Fruit fly (Drosophila melanogaster): ENCODE data around the gene psd.

The psd gene

dm6 chr2L:5980862-5981432 lies 16.2 kb upstream of the psd start, which contains the start of gene chic (continued):
- no peak for TF ChIP-seq Chrac-16 (GFP tag; optimal IDR thresholded peaks at IDR 0.05)
- TF ChIP-seq Dip3 (GFP tag; optimal IDR thresholded peaks at IDR 0.05), result no peak
- no peak for TF ChIP-seq CG1233 (GFP tag; optimal IDR thresholded peaks at IDR 0.05)
- TF ChIP-seq nmo (GFP tag; optimal IDR thresholded peaks at IDR 0.05), result no peak
- no peak for TF ChIP-seq Mes4 (GFP tag; optimal IDR thresholded peaks at IDR 0.05)
- no peak for TF ChIP-seq Blimp-1 (GFP tag; optimal IDR thresholded peaks at IDR 0.05)
- no peak for TF ChIP-seq CG10979 (tag; optimal IDR thresholded peaks at IDR 0.05)
- no peak for TF ChIP-seq Oaz (GFP tag; IDR thresholded peaks at IDR 0.05)
- TF ChIP-seq CG10959 (GFP tag; IDR thresholded peaks at IDR 0.05), result no peak
- TF ChIP-seq sna (GFP tag; IDR thresholded peaks at IDR 0.05; ENCODE audit: partially characterized antibody), result no peak
- no peak for TF ChIP-seq bigmax (GFP tag; optimal IDR thresholded peaks at IDR 0.05)
- TF ChIP-seq pan (optimal IDR thresholded peaks at IDR 0.05), result no peak
- no peak for TF ChIP-seq pan (GFP tag; optimal IDR thresholded peaks at IDR 0.05 in 1 of 2, IDR thresholded peaks at IDR 0.05 in 1 of 2)
- TF ChIP-seq sens-2 (GFP tag; IDR thresholded peaks at IDR 0.05), result no peak
- no peak for TF ChIP-seq CG32767 (GFP tag; IDR thresholded peaks at IDR 0.05)
- TF ChIP-seq NC2α (GFP tag; optimal IDR thresholded peaks at IDR 0.05), result no peak
- TF ChIP-seq wor (GFP tag; IDR thresholded peaks at IDR 0.05), result no peak
- TF ChIP-seq NK7.1 (GFP tag; optimal IDR thresholded peaks at IDR 0.05), result no peak
- TF ChIP-seq HLH54F (GFP tag; optimal IDR thresholded peaks at IDR 0.05), result no peak
- TF ChIP-seq CG15601 (tag; optimal IDR thresholded peaks at IDR 0.05), result no peak
- TF ChIP-seq CG30431 (GFP tag; optimal IDR thresholded peaks at IDR 0.05), result no peak
- TF ChIP-seq CG4282 (GFP tag; optimal IDR thresholded peaks at IDR 0.05), result no peak
- TF ChIP-seq C15 (GFP tag; IDR thresholded peaks at IDR 0.05), result no peak
- no peak for TF ChIP-seq CG2199 (GFP tag; IDR thresholded peaks at IDR 0.05)
- TF ChIP-seq CG18764 (GFP tag; optimal IDR thresholded peaks at IDR 0.05), result no peak
- TF ChIP-seq CG10565 (GFP tag; optimal IDR thresholded peaks at IDR 0.05), result no peak
- no peak for TF ChIP-seq CG11247 (GFP tag; IDR thresholded peaks at IDR 0.05)
- no peak for TF ChIP-seq Drgx (GFP tag; IDR thresholded peaks at IDR 0.05)
- no peak for TF ChIP-seq CG4328 (GFP tag; optimal IDR thresholded peaks at IDR 0.05)
- TF ChIP-seq Ptx1 (GFP tag; IDR thresholded peaks at IDR 0.05), result no peak
- TF ChIP-seq Xbp1 (GFP tag; optimal IDR thresholded peaks at IDR 0.05), result no peak
- TF ChIP-seq CG4820 (GFP tag; optimal IDR thresholded peaks at IDR 0.05), result peak; percentile 5
- TF ChIP-seq Kr (GFP tag; optimal IDR thresholded peaks at IDR 0.05), result no peak
- no peak for TF ChIP-seq kay (GFP tag; optimal IDR thresholded peaks at IDR 0.05)
- TF ChIP-seq NC2β (GFP tag; optimal IDR thresholded peaks at IDR 0.05), result peak; percentile 18
- TF ChIP-seq CG9215 (GFP tag; IDR thresholded peaks at IDR 0.05), result no peak
- TF ChIP-seq Dp (GFP tag; optimal IDR thresholded peaks at IDR 0.05), result peak; percentile 45
- TF ChIP-seq row (GFP tag; IDR thresholded peaks at IDR 0.05), result no peak
- TF ChIP-seq Taf1 (GFP tag; IDR thresholded peaks at IDR 0.05), result no peak
- TF ChIP-seq CG3838 (GFP tag; optimal IDR thresholded peaks at IDR 0.05), result no peak
- TF ChIP-seq CG12299 (tag; optimal IDR thresholded peaks at IDR 0.05), result no peak
- no peak for TF ChIP-seq Dll (GFP tag; IDR thresholded peaks at IDR 0.05; ENCODE audit: partially characterized antibody)
- TF ChIP-seq Oli (tag; optimal IDR thresholded peaks at IDR 0.05), result no peak
- no peak for TF ChIP-seq Doc2 (GFP tag; IDR thresholded peaks at IDR 0.05)
- no peak for TF ChIP-seq jumu (GFP tag; optimal IDR thresholded peaks at IDR 0.05)
- TF ChIP-seq Doc3 (GFP tag; IDR thresholded peaks at IDR 0.05; ENCODE audit: partially characterized antibody), result no peak
- peak; percentile 13 for TF ChIP-seq Asciz (GFP tag; optimal IDR thresholded peaks at IDR 0.05)
- TF ChIP-seq Fer1 (GFP tag; optimal IDR thresholded peaks at IDR 0.05), result peak; percentile 22
- no peak for TF ChIP-seq chif (GFP tag; optimal IDR thresholded peaks at IDR 0.05)
- TF ChIP-seq BtbVII (GFP tag; optimal IDR thresholded peaks at IDR 0.05), result no peak
- no peak for TF ChIP-seq CG34376 (GFP tag; optimal IDR thresholded peaks at IDR 0.05)
- no peak for TF ChIP-seq Optix (GFP tag; IDR thresholded peaks at IDR 0.05)

All from whole organism, embryonic.